Fruit fly (Drosophila melanogaster) whole organism, embryonic: Measurements from ENCODE around the gene CG31886.
A peak's percentile ranks its signal among the peaks of the same experiment; 100 is the strongest.

ENCODE experiments used
- Bdp1 ChIP-seq: fragments of 200-800 bp; sonication (Bioruptor generic); optimal IDR thresholded peaks from 3 replicates; lab custom pipeline; 2016; ENCODE audit warnings: missing biosample characterization, missing genetic modification characterization
- Bgb ChIP-seq: fragments of 200-800 bp; sonication (Bioruptor generic); IDR thresholded peaks from 2 replicates; pipeline ENCODE4 v1.3.6; 2022; ENCODE audit warnings: missing biosample characterization, missing genetic modification characterization; ENCODE audit not compliant: partially characterized antibody
- BtbVII ChIP-seq: fragments of 200-800 bp; sonication (Bioruptor generic); optimal IDR thresholded peaks from 3 replicates; lab custom pipeline; 2017; ENCODE audit warnings: missing biosample characterization, mild to moderate bottlenecking, missing genetic modification characterization
- CG11695 ChIP-seq: fragments of 200-800 bp; sonication (Bioruptor generic); IDR thresholded peaks from 3 replicates; pipeline ENCODE4 v1.3.6; 2022; ENCODE audit warnings: missing biosample characterization, missing genetic modification characterization
- CG12744 ChIP-seq: fragments of 200-800 bp; sonication (Bioruptor generic); optimal IDR thresholded peaks from 2 replicates; lab custom pipeline; 2016; ENCODE audit warnings: missing biosample characterization, missing genetic modification characterization
- CG13287 ChIP-seq: fragments of 200-800 bp; sonication (Bioruptor generic); IDR thresholded peaks from 2 replicates; pipeline ENCODE4 v1.3.6; 2022; ENCODE audit warnings: missing biosample characterization, missing genetic modification characterization; ENCODE audit not compliant: partially characterized antibody
- CG15479 ChIP-seq: fragments of 200-800 bp; sonication (Bioruptor generic); optimal IDR thresholded peaks from 3 replicates; lab custom pipeline; 2019; ENCODE audit warnings: missing biosample characterization, mild to moderate bottlenecking, missing genetic modification characterization, moderate library complexity
- CG16779 ChIP-seq: fragments of 200-800 bp; sonication (Bioruptor generic); IDR thresholded peaks from 2 replicates; pipeline ENCODE4 v1.3.6; 2022; ENCODE audit warnings: missing biosample characterization, missing genetic modification characterization
- CG18599 ChIP-seq: fragments of 200-800 bp; sonication (Bioruptor generic); optimal IDR thresholded peaks from 3 replicates; lab custom pipeline; 2017; ENCODE audit warnings: missing biosample characterization, missing genetic modification characterization, mild to moderate bottlenecking, moderate library complexity, missing genetic modification reagents
- CG32767 ChIP-seq: fragments of 200-800 bp; sonication (Bioruptor generic); IDR thresholded peaks from 2 replicates; pipeline ENCODE4 v1.3.6; 2022; ENCODE audit warnings: missing biosample characterization, missing genetic modification characterization
- CG7271 ChIP-seq: fragments of 200-800 bp; sonication (Bioruptor generic); optimal IDR thresholded peaks from 2 replicates; lab custom pipeline; 2018; ENCODE audit warnings: missing biosample characterization, mild to moderate bottlenecking, missing genetic modification characterization, moderate library complexity
- CG7357 ChIP-seq: fragments of 200-800 bp; sonication (Bioruptor generic); IDR thresholded peaks from 3 replicates; pipeline ENCODE4 v1.3.6; 2022; ENCODE audit warnings: missing biosample characterization, missing genetic modification characterization
- CG7372 ChIP-seq: fragments of 200-800 bp; sonication (Bioruptor generic); IDR thresholded peaks from 2 replicates; pipeline ENCODE4 v1.3.6; 2022; ENCODE audit warnings: missing biosample characterization, missing genetic modification characterization
- CG7556 ChIP-seq: fragments of 200-800 bp; sonication (Bioruptor generic); optimal IDR thresholded peaks from 2 replicates; lab custom pipeline; 2017; ENCODE audit warnings: missing biosample characterization, mild to moderate bottlenecking, missing genetic modification characterization
- CG7963 ChIP-seq: fragments of 200-800 bp; sonication (Bioruptor generic); IDR thresholded peaks from 3 replicates; pipeline ENCODE4 v1.3.6; 2022; ENCODE audit warnings: missing biosample characterization, missing genetic modification characterization; ENCODE audit not compliant: partially characterized antibody
- CG8281 ChIP-seq: fragments of 200-800 bp; sonication (Bioruptor generic); optimal IDR thresholded peaks from 2 replicates; lab custom pipeline; 2018; ENCODE audit warnings: missing biosample characterization, mild to moderate bottlenecking, missing genetic modification characterization, moderate library complexity
- CG9215 ChIP-seq: fragments of 200-800 bp; sonication (Bioruptor generic); IDR thresholded peaks from 2 replicates; pipeline ENCODE4 v1.3.6; 2022; ENCODE audit warnings: missing biosample characterization, missing genetic modification characterization
- CTCF ChIP-seq: fragments of 200-800 bp; sonication (Bioruptor generic); optimal IDR thresholded peaks from 2 replicates; lab custom pipeline; 2017; ENCODE audit warnings: missing biosample characterization, mild to moderate bottlenecking, missing genetic modification characterization, moderate library complexity
- Dll ChIP-seq: fragments of 200-800 bp; sonication (Bioruptor generic); IDR thresholded peaks from 4 replicates; pipeline ENCODE4 v1.3.6; 2022; ENCODE audit warnings: missing biosample characterization, missing genetic modification characterization; ENCODE audit not compliant: partially characterized antibody
- Dp ChIP-seq: fragments of 200-800 bp; sonication (Bioruptor generic); optimal IDR thresholded peaks from 2 replicates; lab custom pipeline; 2018; ENCODE audit warnings: missing biosample characterization, mild to moderate bottlenecking, missing genetic modification characterization, moderate library complexity
- Fer2 ChIP-seq: fragments of 200-800 bp; sonication (Bioruptor generic); optimal IDR thresholded peaks from 2 replicates; lab custom pipeline; 2018; ENCODE audit warnings: missing biosample characterization, mild to moderate bottlenecking, missing genetic modification characterization, moderate library complexity
- HLH3B ChIP-seq: fragments of 200-800 bp; sonication (Bioruptor generic); IDR thresholded peaks from 2 replicates; pipeline ENCODE4 v1.3.6; 2022; ENCODE audit warnings: missing biosample characterization, missing genetic modification characterization
- Hr51 ChIP-seq, 2 experiments: fragments of 200-800 bp; sonication (Bioruptor generic); optimal IDR thresholded peaks; 2 replicates in 1 of 2; 3 replicates in 1 of 2; lab custom pipeline; 2016 to 2018; ENCODE audit warnings: missing biosample characterization in 2 of 2, missing genetic modification characterization in 2 of 2, mild to moderate bottlenecking in 1 of 2, moderate library complexity in 1 of 2
- NFAT ChIP-seq: fragments of 200-800 bp; sonication (Bioruptor generic); IDR thresholded peaks from 2 replicates; pipeline ENCODE4 v1.3.6; 2022; ENCODE audit warnings: missing biosample characterization, missing genetic modification characterization
- Nf-YA ChIP-seq: fragments of 200-800 bp; sonication (Bioruptor generic); IDR thresholded peaks from 2 replicates; pipeline ENCODE4 v1.3.6; 2022; ENCODE audit warnings: missing biosample characterization, missing genetic modification characterization
- Sox102F ChIP-seq: fragments of 200-800 bp; sonication (Bioruptor generic); optimal IDR thresholded peaks from 2 replicates; lab custom pipeline; 2018; ENCODE audit warnings: missing biosample characterization, mild to moderate bottlenecking, missing genetic modification characterization, moderate library complexity
- Sry-δ ChIP-seq: fragments of 200-800 bp; sonication (Bioruptor generic); optimal IDR thresholded peaks from 2 replicates; lab custom pipeline; 2016; ENCODE audit warnings: missing biosample characterization, missing genetic modification characterization
- bigmax ChIP-seq: fragments of 200-800 bp; sonication (Bioruptor generic); optimal IDR thresholded peaks from 2 replicates; lab custom pipeline; 2018; ENCODE audit warnings: missing biosample characterization, mild to moderate bottlenecking, missing genetic modification characterization
- cas ChIP-seq: fragments of 200-800 bp; sonication (Bioruptor generic); IDR thresholded peaks from 2 replicates; pipeline ENCODE4 v1.3.6; 2022; ENCODE audit warnings: missing biosample characterization, missing genetic modification characterization
- crol ChIP-seq: fragments of 200-800 bp; sonication (Bioruptor generic); IDR thresholded peaks from 2 replicates; pipeline ENCODE4 v1.3.6; 2022; ENCODE audit warnings: missing biosample characterization, missing genetic modification characterization
- crp ChIP-seq, 2 experiments: fragments of 200-800 bp; sonication (Bioruptor generic); optimal IDR thresholded peaks; 2 replicates in 1 of 2; 3 replicates in 1 of 2; lab custom pipeline; 2017; ENCODE audit warnings: missing biosample characterization in 2 of 2, missing genetic modification characterization in 2 of 2, mild to moderate bottlenecking in 1 of 2, moderate library complexity in 1 of 2
- dati ChIP-seq: fragments of 200-800 bp; sonication (Bioruptor generic); IDR thresholded peaks from 2 replicates; pipeline ENCODE4 v1.3.6; 2022; ENCODE audit warnings: missing biosample characterization, missing genetic modification characterization
- dpn ChIP-seq, 2 experiments: fragments of 200-800 bp; sonication (Bioruptor generic); optimal IDR thresholded peaks; 3 replicates each; lab custom pipeline; 2016; ENCODE audit warnings: missing biosample characterization in 2 of 2, missing genetic modification characterization in 2 of 2
- esg ChIP-seq: fragments of 200-800 bp; sonication (Bioruptor generic); conservative IDR thresholded peaks from 2 replicates; pipeline ENCODE4 v1.3.6; 2022; ENCODE audit warnings: missing biosample characterization, missing genetic modification characterization
- fd102C ChIP-seq: fragments of 200-800 bp; sonication (Bioruptor generic); optimal IDR thresholded peaks from 2 replicates; lab custom pipeline; 2018; ENCODE audit warnings: missing biosample characterization, mild to moderate bottlenecking, missing genetic modification characterization, moderate library complexity
- grn ChIP-seq: fragments of 200-800 bp; sonication (Bioruptor generic); optimal IDR thresholded peaks from 3 replicates; lab custom pipeline; 2017; ENCODE audit warnings: missing biosample characterization, missing genetic modification characterization
- hb ChIP-seq: fragments of 200-800 bp; sonication (Bioruptor generic); IDR thresholded peaks from 3 replicates; pipeline ENCODE4 v1.3.6; 2022; ENCODE audit warnings: missing biosample characterization, missing genetic modification characterization; ENCODE audit not compliant: partially characterized antibody
- insv ChIP-seq, 2 experiments: fragments of 200-800 bp; sonication (Bioruptor generic); optimal IDR thresholded peaks; 3 replicates each; lab custom pipeline; 2016 to 2018; ENCODE audit warnings: missing biosample characterization in 2 of 2, missing genetic modification characterization in 2 of 2
- kay ChIP-seq: fragments of 200-800 bp; sonication (Bioruptor generic); optimal IDR thresholded peaks from 2 replicates; lab custom pipeline; 2016; ENCODE audit warnings: missing biosample characterization, missing genetic modification characterization
- kni ChIP-seq: fragments of 200-800 bp; sonication (Bioruptor generic); optimal IDR thresholded peaks from 3 replicates; lab custom pipeline; 2017; ENCODE audit warnings: mild to moderate bottlenecking, missing biosample characterization, missing genetic modification reagents, missing genetic modification characterization
- nerfin-1 ChIP-seq: fragments of 200-800 bp; sonication (Bioruptor generic); optimal IDR thresholded peaks from 3 replicates; lab custom pipeline; 2019; ENCODE audit warnings: missing biosample characterization, mild to moderate bottlenecking, missing genetic modification characterization, moderate library complexity
- pros ChIP-seq: fragments of 200-800 bp; sonication (Bioruptor generic); optimal IDR thresholded peaks from 3 replicates; lab custom pipeline; 2019; ENCODE audit warnings: missing biosample characterization, mild to moderate bottlenecking, missing genetic modification characterization, moderate library complexity
- ro ChIP-seq: fragments of 200-800 bp; sonication (Bioruptor generic); IDR thresholded peaks from 2 replicates; pipeline ENCODE4 v1.3.6; 2022; ENCODE audit warnings: missing biosample characterization, missing genetic modification characterization
- row ChIP-seq: fragments of 200-800 bp; sonication (Bioruptor generic); IDR thresholded peaks from 3 replicates; pipeline ENCODE4 v1.3.6; 2022; ENCODE audit warnings: missing biosample characterization, missing genetic modification characterization
- sens-2 ChIP-seq: fragments of 200-800 bp; sonication (Bioruptor generic); IDR thresholded peaks from 2 replicates; pipeline ENCODE4 v1.3.6; 2022; ENCODE audit warnings: missing biosample characterization, missing genetic modification characterization
- sob ChIP-seq: fragments of 200-800 bp; sonication (Bioruptor generic); IDR thresholded peaks from 2 replicates; pipeline ENCODE4 v1.3.6; 2022; ENCODE audit warnings: missing biosample characterization, missing genetic modification characterization
- ssp ChIP-seq: fragments of 200-800 bp; sonication (Bioruptor generic); IDR thresholded peaks from 2 replicates; pipeline ENCODE4 v1.3.6; 2022; ENCODE audit warnings: missing biosample characterization, missing genetic modification characterization
- tio ChIP-seq: fragments of 200-800 bp; sonication (Bioruptor generic); optimal IDR thresholded peaks from 2 replicates; lab custom pipeline; 2017; ENCODE audit warnings: missing biosample characterization, missing genetic modification characterization, inconsistent platforms
- wdn ChIP-seq: fragments of 200-800 bp; sonication (Bioruptor generic); IDR thresholded peaks from 2 replicates; pipeline ENCODE4 v1.3.6; 2022; ENCODE audit warnings: missing biosample characterization, missing genetic modification characterization
- wor ChIP-seq: fragments of 200-800 bp; sonication (Bioruptor generic); IDR thresholded peaks from 2 replicates; pipeline ENCODE4 v1.3.6; 2022; ENCODE audit warnings: missing biosample characterization, missing genetic modification characterization
- yki ChIP-seq: fragments of >200 bp; optimal IDR thresholded peaks from 3 replicates; lab custom pipeline; 2018

Gene CG31886

DNA sequence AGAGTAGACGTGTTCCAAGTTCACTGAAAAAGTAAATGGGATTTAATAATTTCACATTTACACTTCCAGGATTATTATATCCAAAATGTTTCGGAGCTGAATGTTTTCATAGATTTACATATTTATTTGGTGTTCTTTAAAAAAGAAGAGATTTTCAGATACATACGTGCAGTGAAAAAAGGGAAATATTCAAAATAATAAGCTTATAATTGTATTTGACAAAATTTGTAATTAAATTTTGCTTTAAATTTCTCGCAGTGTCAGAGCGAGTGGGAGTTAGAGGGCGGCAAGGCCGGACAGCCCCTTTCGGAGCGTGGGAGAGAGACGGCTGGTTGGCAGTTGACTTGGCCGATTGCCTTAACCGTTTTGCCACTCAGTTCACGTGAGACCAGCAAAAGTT is 21.8 kb downstream of the CG31886 start, which contains the start of gene Tsp29Fb (continued):
- TF ChIP-seq CG18599, result peak; percentile 92
- no peak for TF ChIP-seq sens-2 (GFP tag; lab: Robert Waterston, UW)
- peak; percentile 45; the same call in 1 of the 2 replicates for TF ChIP-seq Nf-YA (GFP tag; lab: Robert Waterston, UW)
- peak; percentile 81 for TF ChIP-seq Sox102F (GFP tag; lab: Kevin White, UChicago)
- no peak for TF ChIP-seq crol (GFP tag; lab: Robert Waterston, UW)
- no peak for TF ChIP-seq CG7271 (tag; lab: Kevin White, UChicago)
- TF ChIP-seq CG13287 (GFP tag; lab: Robert Waterston, UW), result no peak
- no peak for TF ChIP-seq CTCF (GFP tag; lab: Kevin White, UChicago)
- TF ChIP-seq Dp, result no peak
- peak; percentile 70 for TF ChIP-seq esg (GFP tag; lab: Robert Waterston, UW)
- TF ChIP-seq kay (GFP tag; lab: Kevin White, UChicago), result no peak
- TF ChIP-seq kni (GFP tag; lab: Kevin White, UChicago), result no peak
- no peak for TF ChIP-seq CG15479 (GFP tag; lab: Kevin White, UChicago)
- TF ChIP-seq dati (GFP tag; lab: Robert Waterston, UW), result no peak
- TF ChIP-seq Bgb (GFP tag; lab: Robert Waterston, UW), result no peak
- TF ChIP-seq sob (GFP tag; lab: Robert Waterston, UW), result peak; percentile 79
- no peak for TF ChIP-seq fd102C (GFP tag; lab: Kevin White, UChicago)
- TF ChIP-seq Hr51 (GFP tag; optimal IDR thresholded peaks at IDR 0.05; lab: Kevin White, UChicago), result peak in 1 of 2 experiments; percentile 90
- peak in 1 of 2 experiments; percentile 17 for TF ChIP-seq crp (GFP tag; optimal IDR thresholded peaks at IDR 0.05; lab: Kevin White, UChicago)
- no peak; the same call in 1 of the 2 replicates for TF ChIP-seq NFAT (GFP tag; lab: Robert Waterston, UW)
- peak; percentile 84 for TF ChIP-seq CG7556
- TF ChIP-seq CG8281, result peak; percentile 37
- peak; percentile 68 for TF ChIP-seq nerfin-1 (tag; lab: Kevin White, UChicago)
- TF ChIP-seq wdn (GFP tag; lab: Robert Waterston, UW), result no peak
- TF ChIP-seq wor, result peak; percentile 60; the same call in 1 of the 2 replicates
- TF ChIP-seq CG32767 (GFP tag; lab: Robert Waterston, UW), result peak; percentile 19; the same call in 1 of the 2 replicates
- TF ChIP-seq ro, result no peak
- TF ChIP-seq insv (GFP tag; optimal IDR thresholded peaks at IDR 0.05; lab: Kevin White, UChicago), result no peak
- TF ChIP-seq BtbVII (GFP tag; lab: Kevin White, UChicago), result peak; percentile 70
- peak; percentile 66; the same call in 1 of the 2 replicates for TF ChIP-seq CG7372 (GFP tag; lab: Robert Waterston, UW)
- TF ChIP-seq CG11695 (GFP tag; lab: Robert Waterston, UW), result peak; percentile 68; the same call in 1 of the 3 replicates
- TF ChIP-seq pros, result no peak
- peak; percentile 55 for TF ChIP-seq tio (GFP tag; lab: Kevin White, UChicago)
- TF ChIP-seq CG12744 (GFP tag; lab: Kevin White, UChicago), result peak; percentile 29
- TF ChIP-seq dpn (GFP tag; optimal IDR thresholded peaks at IDR 0.05; lab: Kevin White, UChicago), result peak; percentile 45 to 65
- TF ChIP-seq Fer2 (tag; lab: Kevin White, UChicago), result peak; percentile 55
- peak; percentile 66; the same call in 1 of the 2 replicates for TF ChIP-seq HLH3B (GFP tag; lab: Robert Waterston, UW)
- peak; percentile 14 for TF ChIP-seq Bdp1 (GFP tag; lab: Kevin White, UChicago)
- TF ChIP-seq CG7357 (GFP tag; lab: Robert Waterston, UW), result peak; percentile 67; the same call in 2 of the 3 replicates
- TF ChIP-seq yki, result no peak
- no peak for TF ChIP-seq grn (GFP tag; lab: Kevin White, UChicago)
- no peak for TF ChIP-seq Dll (GFP tag; lab: Robert Waterston, UW)
- TF ChIP-seq row, result peak; percentile 92
- TF ChIP-seq CG16779 (GFP tag; lab: Robert Waterston, UW), result no peak
- no peak for TF ChIP-seq CG7963 (GFP tag; lab: Robert Waterston, UW)
- peak; percentile 71 for TF ChIP-seq CG9215 (GFP tag; lab: Robert Waterston, UW)
- TF ChIP-seq cas (GFP tag; lab: Robert Waterston, UW), result 0 out of 2 replicates have a peak, but pooled peaks have one; percentile 34
- TF ChIP-seq bigmax, result no peak
- TF ChIP-seq Sry-δ (GFP tag; lab: Kevin White, UChicago), result peak; percentile 7
- TF ChIP-seq hb (GFP tag; lab: Robert Waterston, UW), result no peak
- TF ChIP-seq ssp (GFP tag; lab: Robert Waterston, UW), result peak; percentile 31; the same call in 1 of the 2 replicates
